Worm (Caenorhabditis elegans): ENCODE data around the gene talp-3.

DNA sequence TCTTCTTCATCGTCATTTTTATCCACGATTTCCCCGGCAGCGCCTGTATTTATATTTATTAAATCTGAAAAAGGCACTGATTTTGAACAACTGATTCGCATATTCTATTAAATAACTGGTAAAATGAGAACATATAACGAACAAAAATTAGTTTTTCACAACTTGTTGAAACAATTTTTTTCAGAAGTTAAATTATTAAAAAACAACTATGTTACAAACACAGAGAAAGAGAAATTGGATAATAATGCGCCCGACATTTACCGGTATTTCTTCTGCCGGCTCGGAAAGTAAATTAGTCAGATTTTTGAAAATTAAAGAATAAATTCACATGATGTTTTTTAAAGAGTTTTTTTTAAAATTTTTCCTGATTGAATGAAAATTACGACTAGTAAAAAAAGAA is 46.7 kb upstream of the talp-3 start, which contains the start of gene haf-8:
- TF ChIP-seq F13C5.2 (tag; optimal IDR thresholded peaks at IDR 0.05) (no peak), ama-1 (optimal IDR thresholded peaks at IDR 0.05) (no peak), flt-1 (GFP tag; IDR thresholded peaks at IDR 0.05) (no peak), hmg-4 (GFP tag; optimal IDR thresholded peaks at IDR 0.05) (no peak), pes-1 (GFP tag; IDR thresholded peaks at IDR 0.05) (no peak)

Data from whole organism, early embryonic.